Worm (Caenorhabditis elegans): Measurements from ENCODE around the gene gob-1.

gob-1 gene

ce11 chrX:15492759-15493158 is 643 bp upstream of the gob-1 start:
- TF ChIP-seq nhr-90 (tag; optimal IDR thresholded peaks at IDR 0.05) = peak; percentile 32
- peak; percentile 49 for TF ChIP-seq ZK185.1 (tag; optimal IDR thresholded peaks at IDR 0.05; ENCODE audit: poor library complexity, severe bottlenecking)
- peak; percentile 35 for TF ChIP-seq F22D6.2 (tag; optimal IDR thresholded peaks at IDR 0.05)
- TF ChIP-seq Y67H2A.10 (GFP tag; conservative IDR thresholded peaks at IDR 0.05) = 0 out of 2 replicates have a peak, but pooled peaks have one; percentile 13
- no peak for TF ChIP-seq bed-2 (GFP tag; IDR thresholded peaks at IDR 0.05)
- peak; percentile 83 for TF ChIP-seq mcd-1 (GFP tag; IDR thresholded peaks at IDR 0.05)
- TF ChIP-seq rec-8 (tag; optimal IDR thresholded peaks at IDR 0.05) = no peak
- peak; percentile 57 for TF ChIP-seq ets-4 (GFP tag; optimal IDR thresholded peaks at IDR 0.05)
- TF ChIP-seq attf-3 (GFP tag; conservative IDR thresholded peaks at IDR 0.05) = 0 out of 2 replicates have a peak, but pooled peaks have one; percentile 31
- peak; percentile 89 for TF ChIP-seq nhr-80 (tag; optimal IDR thresholded peaks at IDR 0.05)
- TF ChIP-seq mel-28 (tag; optimal IDR thresholded peaks at IDR 0.05; ENCODE audit: borderline replicate concordance) = no peak
- no peak for TF ChIP-seq him-1 (tag; optimal IDR thresholded peaks at IDR 0.05)
- peak; percentile 78 for TF ChIP-seq Y53G8AR.9 (GFP tag; conservative IDR thresholded peaks at IDR 0.05)
- TF ChIP-seq sptf-2 (GFP tag; optimal IDR thresholded peaks at IDR 0.05) = peak; percentile 22
- no peak for TF ChIP-seq sdz-38 (tag; optimal IDR thresholded peaks at IDR 0.05)
- TF ChIP-seq pbrm-1 (GFP tag; IDR thresholded peaks at IDR 0.05) = peak; percentile 76
- no peak; the same call in 1 of the 2 replicates for TF ChIP-seq ekl-4 (GFP tag; IDR thresholded peaks at IDR 0.05)
- peak; percentile 51 for TF ChIP-seq repo-1 (tag; optimal IDR thresholded peaks at IDR 0.05)
- TF ChIP-seq chd-7 (tag; optimal IDR thresholded peaks at IDR 0.05) = peak; percentile 58
- TF ChIP-seq lir-1 (GFP tag; conservative IDR thresholded peaks at IDR 0.05) = peak; percentile 49; the same call in 1 of the 2 replicates
- TF ChIP-seq C17E4.6 (GFP tag; IDR thresholded peaks at IDR 0.05) = no peak
- peak; percentile 91 for TF ChIP-seq dox-1 (GFP tag; IDR thresholded peaks at IDR 0.05)
- TF ChIP-seq madf-3 (GFP tag; IDR thresholded peaks at IDR 0.05) = 0 out of 2 replicates have a peak, but pooled peaks have one; percentile 50
- TF ChIP-seq tbx-9 (tag; optimal IDR thresholded peaks at IDR 0.05; ENCODE audit: borderline replicate concordance) = no peak
- TF ChIP-seq zfh-2 (GFP tag; conservative IDR thresholded peaks at IDR 0.05) = peak; percentile 97
- TF ChIP-seq snpc-4 (GFP tag; optimal IDR thresholded peaks at IDR 0.05) = peak; percentile 6
- TF ChIP-seq snpc-4 (tag; optimal IDR thresholded peaks at IDR 0.05) = peak; percentile 44 to 63 (median 57)
- peak; percentile 95 for TF ChIP-seq ztf-18 (tag; optimal IDR thresholded peaks at IDR 0.05)
- peak; percentile 77; the same call in 1 of the 2 replicates for TF ChIP-seq Y56A3A.18 (GFP tag; IDR thresholded peaks at IDR 0.05)
- TF ChIP-seq tlf-1 (GFP tag; optimal IDR thresholded peaks at IDR 0.05) = peak; percentile 61
- peak; percentile 58 for TF ChIP-seq tbp1 (GFP tag; optimal IDR thresholded peaks at IDR 0.05)
- peak; percentile 61 for TF ChIP-seq somi-1 (GFP tag; optimal IDR thresholded peaks at IDR 0.05)
- no peak for TF ChIP-seq T26A5.8 (tag; optimal IDR thresholded peaks at IDR 0.05)
- peak; percentile 24 for TF ChIP-seq atf-7 (tag; optimal IDR thresholded peaks at IDR 0.05)
- 0 out of 2 replicates have a peak, but pooled peaks have one; percentile 24 for TF ChIP-seq hsf-1 (GFP tag; IDR thresholded peaks at IDR 0.05)
- peak; percentile 85 for TF ChIP-seq K11D2.4 (GFP tag; IDR thresholded peaks at IDR 0.05)
- TF ChIP-seq ceh-27 (GFP tag; optimal IDR thresholded peaks at IDR 0.05) = peak; percentile 59
- TF ChIP-seq nfya-2 (GFP tag; IDR thresholded peaks at IDR 0.05) = no peak
- no peak for TF ChIP-seq fkh-3 (tag; optimal IDR thresholded peaks at IDR 0.05)
- peak; percentile 49; the same call in 1 of the 2 replicates for TF ChIP-seq B0336.3 (GFP tag; IDR thresholded peaks at IDR 0.05)
- no peak for TF ChIP-seq nhr-120 (GFP tag; IDR thresholded peaks at IDR 0.05)
- TF ChIP-seq lin-54 (GFP tag; optimal IDR thresholded peaks at IDR 0.05) = peak; percentile 63
- TF ChIP-seq K12H6.12 (tag; optimal IDR thresholded peaks at IDR 0.05) = peak; percentile 83
- TF ChIP-seq egl-18 (GFP tag; IDR thresholded peaks at IDR 0.05) = 0 out of 2 replicates have a peak, but pooled peaks have one; percentile 46
- 0 out of 2 replicates have a peak, but pooled peaks have one; percentile 38 for TF ChIP-seq egrh-3 (GFP tag; IDR thresholded peaks at IDR 0.05)
- TF ChIP-seq unc-62 (GFP tag; optimal IDR thresholded peaks at IDR 0.05) = no peak
- no peak for TF ChIP-seq F39B2.1 (GFP tag; IDR thresholded peaks at IDR 0.05)
- TF ChIP-seq lin-26 (GFP tag; IDR thresholded peaks at IDR 0.05) = peak; percentile 58; the same call in 1 of the 2 replicates
- TF ChIP-seq C06A6.2 (GFP tag; conservative IDR thresholded peaks at IDR 0.05) = peak; percentile 76

Data from whole organism, young adult.